Fruit fly (Drosophila melanogaster): ENCODE data around the gene Hcs.

Gene Hcs

dm6 chr3R:5474551-5474950 is at the start of gene Hcs, which contains the start of the genes CG45100 and HDAC3 (continued):
- TF ChIP-seq CG34376 (GFP tag; optimal IDR thresholded peaks at IDR 0.05), result peak; percentile 59
- TF ChIP-seq pzg (GFP tag; optimal IDR thresholded peaks at IDR 0.05), result peak; percentile 59
- peak; percentile 60 for TF ChIP-seq fu2 (GFP tag; optimal IDR thresholded peaks at IDR 0.05)
- TF ChIP-seq Atf6 (GFP tag; IDR thresholded peaks at IDR 0.05), result no peak
- TF ChIP-seq gsb (GFP tag; IDR thresholded peaks at IDR 0.05), result no peak
- no peak for TF ChIP-seq CG18619 (GFP tag; optimal IDR thresholded peaks at IDR 0.05)
- no peak for TF ChIP-seq Eip74EF (GFP tag; optimal IDR thresholded peaks at IDR 0.05)
- TF ChIP-seq D (optimal IDR thresholded peaks at IDR 0.05), result no peak
- no peak for TF ChIP-seq D (GFP tag; optimal IDR thresholded peaks at IDR 0.05)
- peak; percentile 85 for TF ChIP-seq CG2129 (GFP tag; IDR thresholded peaks at IDR 0.05; ENCODE audit: partially characterized antibody)
- no peak for TF ChIP-seq CG11723 (GFP tag; optimal IDR thresholded peaks at IDR 0.05)
- peak; percentile 68 for TF ChIP-seq shn (GFP tag; optimal IDR thresholded peaks at IDR 0.05)
- TF ChIP-seq ci (GFP tag; IDR thresholded peaks at IDR 0.05), result no peak
- TF ChIP-seq ftz-f1 (GFP tag; optimal IDR thresholded peaks at IDR 0.05), result no peak
- no peak for TF ChIP-seq Ada2b (GFP tag; IDR thresholded peaks at IDR 0.05)
- TF ChIP-seq usp (GFP tag; optimal IDR thresholded peaks at IDR 0.05), result no peak
- TF ChIP-seq nerfin-1 (tag; optimal IDR thresholded peaks at IDR 0.05), result no peak
- peak; percentile 44 for TF ChIP-seq CG9609 (GFP tag; optimal IDR thresholded peaks at IDR 0.05)
- peak; percentile 28 for TF ChIP-seq eyg (GFP tag; optimal IDR thresholded peaks at IDR 0.05)
- 0 out of 3 replicates have a peak, but pooled peaks have one; percentile 23 for TF ChIP-seq CG34422 (GFP tag; IDR thresholded peaks at IDR 0.05)
- TF ChIP-seq grau (tag; optimal IDR thresholded peaks at IDR 0.05), result no peak
- TF ChIP-seq CG4328 (GFP tag; optimal IDR thresholded peaks at IDR 0.05), result no peak
- peak; percentile 53 for TF ChIP-seq CG12155 (GFP tag; optimal IDR thresholded peaks at IDR 0.05)
- TF ChIP-seq gsb-n (tag; optimal IDR thresholded peaks at IDR 0.05), result no peak
- no peak for TF ChIP-seq so (GFP tag; IDR thresholded peaks at IDR 0.05)
- TF ChIP-seq CG30431 (GFP tag; optimal IDR thresholded peaks at IDR 0.05), result no peak
- TF ChIP-seq CG6813 (GFP tag; optimal IDR thresholded peaks at IDR 0.05), result no peak
- no peak for TF ChIP-seq CG17912 (GFP tag; optimal IDR thresholded peaks at IDR 0.05)
- no peak for TF ChIP-seq CG13296 (GFP tag; optimal IDR thresholded peaks at IDR 0.05)
- no peak for TF ChIP-seq sim (GFP tag; IDR thresholded peaks at IDR 0.05)
- TF ChIP-seq zf30C (GFP tag; optimal IDR thresholded peaks at IDR 0.05), result no peak
- no peak for TF ChIP-seq CG11247 (GFP tag; IDR thresholded peaks at IDR 0.05)
- TF ChIP-seq CG6175 (GFP tag; IDR thresholded peaks at IDR 0.05), result no peak
- no peak for TF ChIP-seq h (optimal IDR thresholded peaks at IDR 0.05)
- no peak for TF ChIP-seq CG3065 (GFP tag; optimal IDR thresholded peaks at IDR 0.05)
- no peak for TF ChIP-seq TFAM (GFP tag; optimal IDR thresholded peaks at IDR 0.05)
- no peak for TF ChIP-seq Lpt (GFP tag; optimal IDR thresholded peaks at IDR 0.05)
- peak; percentile 87 for TF ChIP-seq hb (GFP tag; IDR thresholded peaks at IDR 0.05; ENCODE audit: partially characterized antibody)
- TF ChIP-seq BtbVII (GFP tag; optimal IDR thresholded peaks at IDR 0.05), result no peak
- no peak for TF ChIP-seq Oaz (GFP tag; IDR thresholded peaks at IDR 0.05)
- TF ChIP-seq hkb (optimal IDR thresholded peaks at IDR 0.05), result peak; percentile 87
- no peak for TF ChIP-seq hkb (GFP tag; IDR thresholded peaks at IDR 0.05)
- TF ChIP-seq CHES-1-like (GFP tag; optimal IDR thresholded peaks at IDR 0.05), result peak; percentile 77
- peak; percentile 35 for TF ChIP-seq CG10979 (tag; optimal IDR thresholded peaks at IDR 0.05)
- TF ChIP-seq vfl (GFP tag; optimal IDR thresholded peaks at IDR 0.05), result peak; percentile 61
- TF ChIP-seq Hey (tag; optimal IDR thresholded peaks at IDR 0.05), result no peak
- peak; percentile 95 for TF ChIP-seq Sry-δ (GFP tag; optimal IDR thresholded peaks at IDR 0.05)
- no peak for TF ChIP-seq CG17385 (GFP tag; optimal IDR thresholded peaks at IDR 0.05)
- no peak for TF ChIP-seq PHDP (tag; optimal IDR thresholded peaks at IDR 0.05)
- TF ChIP-seq HmgD (GFP tag; optimal IDR thresholded peaks at IDR 0.05), result peak; percentile 24
- peak in 1 of 2 experiments; percentile 76 for TF ChIP-seq tll (GFP tag; optimal IDR thresholded peaks at IDR 0.05)
- TF ChIP-seq ATbp (GFP tag; optimal IDR thresholded peaks at IDR 0.05), result no peak

Data from whole organism, embryonic.